Fruit fly (Drosophila melanogaster) whole organism, embryonic: ENCODE results near the gene CG31882.

ENCODE experiments used
- CG13424 ChIP-seq: fragments of 200-800 bp; sonication (Bioruptor generic); optimal IDR thresholded peaks from 2 replicates; lab custom pipeline; 2019; ENCODE audit warnings: missing biosample characterization, mild to moderate bottlenecking, missing genetic modification characterization, moderate library complexity
- CG7963 ChIP-seq: fragments of 200-800 bp; sonication (Bioruptor generic); IDR thresholded peaks from 3 replicates; pipeline ENCODE4 v1.3.6; 2022; ENCODE audit warnings: missing biosample characterization, missing genetic modification characterization; ENCODE audit not compliant: partially characterized antibody
- Gug ChIP-seq: fragments of 200-800 bp; sonication (Bioruptor generic); IDR thresholded peaks from 4 replicates; pipeline ENCODE4 v1.3.6; 2022; ENCODE audit warnings: missing biosample characterization, missing genetic modification characterization
- gcm2 ChIP-seq: fragments of 200-800 bp; sonication (Bioruptor generic); optimal IDR thresholded peaks from 2 replicates; lab custom pipeline; 2016; ENCODE audit warnings: missing biosample characterization, missing genetic modification characterization
- jigr1 ChIP-seq: fragments of 200-800 bp; sonication (Bioruptor generic); IDR thresholded peaks from 3 replicates; pipeline ENCODE4 v1.3.6; 2022; ENCODE audit warnings: missing biosample characterization, missing genetic modification characterization
- ken ChIP-seq: fragments of 200-800 bp; sonication (Bioruptor generic); IDR thresholded peaks from 3 replicates; pipeline ENCODE4 v1.3.6; 2022; ENCODE audit warnings: missing biosample characterization, missing genetic modification characterization

DNA sequence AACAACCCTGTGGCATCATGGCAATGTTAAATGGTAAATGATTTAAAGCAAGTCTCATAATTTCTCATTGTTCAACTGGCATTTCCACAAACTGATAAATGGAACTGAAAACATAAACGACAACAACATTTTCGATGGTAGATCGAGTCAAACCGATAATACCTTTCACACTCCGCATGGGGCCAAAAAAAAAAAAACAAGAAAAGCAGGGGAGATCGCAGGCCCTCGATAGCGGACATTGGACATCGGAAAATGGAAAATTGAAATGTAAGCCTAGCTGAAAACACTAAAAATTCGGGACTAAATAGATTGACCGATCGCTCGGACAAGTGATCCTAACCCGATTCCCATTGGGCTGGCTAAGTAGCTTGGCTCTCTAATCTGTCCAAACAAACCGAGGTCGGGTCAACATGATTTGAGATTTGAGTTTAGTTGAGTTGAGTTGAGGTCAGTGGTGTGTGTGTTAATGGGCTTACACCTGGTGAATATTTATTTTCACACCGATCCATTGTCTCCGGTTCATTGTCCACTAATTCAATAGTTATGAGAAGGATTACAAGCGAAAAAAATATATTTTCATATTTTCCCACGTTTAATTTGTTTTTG, 40.9 kb downstream of the CG31882 start:
- TF ChIP-seq CG13424 (no peak), CG7963 (no peak), jigr1 (GFP tag; lab: Robert Waterston, UW) (no peak), gcm2 (GFP tag; lab: Kevin White, UChicago) (no peak), Gug (GFP tag; lab: Robert Waterston, UW) (no peak), ken (GFP tag; lab: Robert Waterston, UW) (no peak)
